Fruit fly (Drosophila melanogaster): ENCODE measurements around the gene CG32085.
A peak's percentile ranks its signal among the peaks of the same experiment; 100 is the strongest.

CG32085 gene

dm6 chr3L:11720780-11721179 lies 40.6 kb upstream of the CG32085 start, which contains the start of gene Bmcp (continued):
- TF ChIP-seq psq (GFP tag; optimal IDR thresholded peaks at IDR 0.05) (no peak), Lpt (GFP tag; optimal IDR thresholded peaks at IDR 0.05) (no peak), CG2202 (tag; optimal IDR thresholded peaks at IDR 0.05) (no peak), Dll (GFP tag; IDR thresholded peaks at IDR 0.05; ENCODE audit: partially characterized antibody) (no peak), hth (optimal IDR thresholded peaks at IDR 0.05) (no peak), CG3838 (GFP tag; optimal IDR thresholded peaks at IDR 0.05) (no peak), dimm (GFP tag; IDR thresholded peaks at IDR 0.05) (no peak), CG14710 (tag; optimal IDR thresholded peaks at IDR 0.05) (peak; percentile 30), stc (GFP tag; IDR thresholded peaks at IDR 0.05) (no peak), luna (GFP tag; optimal IDR thresholded peaks at IDR 0.05) (no peak), CTCF (GFP tag; optimal IDR thresholded peaks at IDR 0.05) (no peak), CG15601 (tag; optimal IDR thresholded peaks at IDR 0.05) (no peak), Sin3A (optimal IDR thresholded peaks at IDR 0.05) (no peak), pzg (GFP tag; optimal IDR thresholded peaks at IDR 0.05) (peak; percentile 65), CG18599 (GFP tag; optimal IDR thresholded peaks at IDR 0.05) (peak; percentile 7), ken (GFP tag; IDR thresholded peaks at IDR 0.05) (no peak), gcm (GFP tag; optimal IDR thresholded peaks at IDR 0.05) (no peak), Awh (GFP tag; IDR thresholded peaks at IDR 0.05) (no peak), CG1024 (GFP tag; IDR thresholded peaks at IDR 0.05) (no peak), ham (GFP tag; IDR thresholded peaks at IDR 0.05) (no peak), Pdp1 (GFP tag; optimal IDR thresholded peaks at IDR 0.05) (peak in 1 of 2 experiments; percentile 90), trem (tag; optimal IDR thresholded peaks at IDR 0.05) (peak; percentile 29), bcd (GFP tag; optimal IDR thresholded peaks at IDR 0.05) (no peak), sens (GFP tag) (no peak), Ets97D (GFP tag; optimal IDR thresholded peaks at IDR 0.05) (peak; percentile 95), CG10267 (tag; optimal IDR thresholded peaks at IDR 0.05) (peak; percentile 50), CG9215 (GFP tag; IDR thresholded peaks at IDR 0.05) (no peak), tup (GFP tag; optimal IDR thresholded peaks at IDR 0.05) (no peak), Antp (GFP tag; optimal IDR thresholded peaks at IDR 0.05) (no peak), NfI (GFP tag; optimal IDR thresholded peaks at IDR 0.05) (peak; percentile 51), gsb-n (tag; optimal IDR thresholded peaks at IDR 0.05) (no peak), stwl (tag; optimal IDR thresholded peaks at IDR 0.05) (peak; percentile 94), lov (optimal IDR thresholded peaks at IDR 0.05) (no peak), lov (GFP tag; IDR thresholded peaks at IDR 0.05) (0 out of 3 replicates have a peak, but pooled peaks have one; percentile 63), Sox100B (GFP tag; optimal IDR thresholded peaks at IDR 0.05) (no peak), aop (GFP tag; IDR thresholded peaks at IDR 0.05) (no peak), lola (GFP tag; optimal IDR thresholded peaks at IDR 0.05) (no peak), twi (tag; optimal IDR thresholded peaks at IDR 0.05) (no peak), HLH4C (GFP tag; IDR thresholded peaks at IDR 0.05; ENCODE audit: partially characterized antibody) (0 out of 3 replicates have a peak, but pooled peaks have one; percentile 30), shn (GFP tag; optimal IDR thresholded peaks at IDR 0.05) (no peak), CG15514 (GFP tag; optimal IDR thresholded peaks at IDR 0.05) (peak; percentile 68), CG7928 (GFP tag; optimal IDR thresholded peaks at IDR 0.05) (no peak), sc (optimal IDR thresholded peaks at IDR 0.05) (no peak), sc (GFP tag; optimal IDR thresholded peaks at IDR 0.05) (no peak), CG11247 (GFP tag; IDR thresholded peaks at IDR 0.05) (no peak), BEAF-32 (GFP tag; optimal IDR thresholded peaks at IDR 0.05) (peak; percentile 26), tin (GFP tag; optimal IDR thresholded peaks at IDR 0.05) (no peak), CG16813 (GFP tag; IDR thresholded peaks at IDR 0.05; ENCODE audit: partially characterized antibody) (no peak), Gug (GFP tag; IDR thresholded peaks at IDR 0.05) (no peak), Sry-β (GFP tag; optimal IDR thresholded peaks at IDR 0.05) (no peak), HLH3B (GFP tag; IDR thresholded peaks at IDR 0.05) (no peak), HmgZ (tag; optimal IDR thresholded peaks at IDR 0.05) (peak; percentile 7), CG4730 (GFP tag; IDR thresholded peaks at IDR 0.05) (no peak)

Data from whole organism, embryonic.